Worm (Caenorhabditis elegans) whole organism, young adult: ENCODE results near the gene T25E12.6.

Experiments
- B0019.2 ChIP-seq: fragments of 200-800 bp; sonication (Bioruptor generic); conservative IDR thresholded peaks from 2 replicates; pipeline ENCODE4 v1.3.6; 2022; ENCODE audit warnings: missing genetic modification reagents, missing genetic modification characterization, missing compliant biosample characterization
- D2030.7 ChIP-seq: fragments of 200-800 bp; sonication (Bioruptor generic); IDR thresholded peaks from 2 replicates; pipeline ENCODE4 v1.3.6; 2022; ENCODE audit warnings: missing genetic modification reagents, missing genetic modification characterization, missing compliant biosample characterization
- F23B12.7 ChIP-seq: sonication (generic microtip); optimal IDR thresholded peaks from 2 replicates; lab custom pipeline; 2017; ENCODE audit warnings: missing genetic modification characterization, mild to moderate bottlenecking, missing compliant biosample characterization, antibody characterized with exemption, moderate library complexity; ENCODE audit not compliant: insufficient read depth
- F33H1.4 ChIP-seq: fragments of 200-800 bp; sonication (Bioruptor generic); IDR thresholded peaks from 2 replicates; pipeline ENCODE4 v1.3.6; 2022; ENCODE audit warnings: missing genetic modification reagents, missing genetic modification characterization, missing compliant biosample characterization
- F37B4.10 ChIP-seq: fragments of 200-800 bp; sonication (Bioruptor generic); IDR thresholded peaks from 2 replicates; pipeline ENCODE4 v1.3.6; 2022; ENCODE audit warnings: missing genetic modification characterization, missing compliant biosample characterization
- F49E8.2 ChIP-seq: sonication (generic microtip); optimal IDR thresholded peaks from 3 replicates; lab custom pipeline; 2017; ENCODE audit warnings: missing genetic modification characterization, mild to moderate bottlenecking, missing compliant biosample characterization, antibody characterized with exemption, moderate library complexity; ENCODE audit not compliant: insufficient read depth
- F57C9.4 ChIP-seq: sonication (generic microtip); optimal IDR thresholded peaks from 2 replicates; lab custom pipeline; 2017; ENCODE audit warnings: mild to moderate bottlenecking, missing genetic modification characterization, missing compliant biosample characterization
- K11D2.4 ChIP-seq: fragments of 200-800 bp; sonication (Bioruptor generic); IDR thresholded peaks from 2 replicates; pipeline ENCODE4 v1.3.6; 2022; ENCODE audit warnings: missing genetic modification reagents, missing genetic modification characterization, missing compliant biosample characterization
- Y79H2A.3 ChIP-seq: fragments of 200-800 bp; sonication (Bioruptor generic); conservative IDR thresholded peaks from 2 replicates; pipeline ENCODE4 v1.3.6; 2022; ENCODE audit warnings: missing genetic modification reagents, missing genetic modification characterization, missing compliant biosample characterization
- Y95B8A.8 ChIP-seq: fragments of 200-800 bp; sonication (Bioruptor generic); IDR thresholded peaks from 2 replicates; pipeline ENCODE4 v1.3.6; 2022; ENCODE audit warnings: missing genetic modification reagents, missing genetic modification characterization, missing compliant biosample characterization
- akir-1 ChIP-seq: fragments of 200-800 bp; sonication (Bioruptor generic); optimal IDR thresholded peaks from 2 replicates; lab custom pipeline; 2018; ENCODE audit warnings: mild to moderate bottlenecking, missing genetic modification characterization, moderate library complexity, missing compliant biosample characterization
- ama-1 ChIP-seq, 3 experiments: fragments of 150-350 bp in 1 of 3; sonication (generic microtip) in 2 of 3; optimal IDR thresholded peaks; 2 replicates each; lab custom pipeline; 2014 to 2018; ENCODE audit warnings: missing biosample characterization in 2 of 3, missing genetic modification characterization in 2 of 3, missing genetic modification reagents in 2 of 3
- aptf-2 ChIP-seq: fragments of 200-800 bp; sonication (Bioruptor generic); conservative IDR thresholded peaks from 2 replicates; pipeline ENCODE4 v1.3.6; 2022; ENCODE audit warnings: missing genetic modification reagents, missing genetic modification characterization, missing compliant biosample characterization
- aptf-3 ChIP-seq: fragments of 200-800 bp; sonication (Bioruptor generic); IDR thresholded peaks from 2 replicates; pipeline ENCODE4 v1.3.6; 2022; ENCODE audit warnings: missing genetic modification characterization, missing compliant biosample characterization
- attf-6 ChIP-seq: fragments of 200-800 bp; sonication (Bioruptor generic); IDR thresholded peaks from 2 replicates; pipeline ENCODE4 v1.3.6; 2022; ENCODE audit warnings: missing genetic modification reagents, missing genetic modification characterization, missing compliant biosample characterization
- ceh-100 ChIP-seq: fragments of 200-800 bp; sonication (Bioruptor generic); IDR thresholded peaks from 2 replicates; pipeline ENCODE4 v1.3.6; 2022; ENCODE audit warnings: missing genetic modification reagents, missing genetic modification characterization, missing compliant biosample characterization
- ceh-58 ChIP-seq: fragments of 200-800 bp; sonication (Bioruptor generic); IDR thresholded peaks from 2 replicates; pipeline ENCODE4 v1.3.6; 2022; ENCODE audit warnings: missing genetic modification characterization, missing compliant biosample characterization
- ceh-91 ChIP-seq: fragments of 200-800 bp; sonication (Bioruptor generic); IDR thresholded peaks from 2 replicates; pipeline ENCODE4 v1.3.6; 2022; ENCODE audit warnings: missing genetic modification reagents, missing genetic modification characterization, missing compliant biosample characterization
- dpl-1 ChIP-seq: fragments of 150-350 bp; optimal IDR thresholded peaks from 2 replicates; lab custom pipeline; 2014; ENCODE audit warnings: missing biosample characterization, missing genetic modification reagents, missing genetic modification characterization
- efl-1 ChIP-seq: fragments of 150-350 bp; optimal IDR thresholded peaks from 2 replicates; lab custom pipeline; 2014; ENCODE audit warnings: missing biosample characterization, missing genetic modification reagents, missing genetic modification characterization
- egl-18 ChIP-seq: fragments of 200-800 bp; sonication (Bioruptor generic); IDR thresholded peaks from 2 replicates; pipeline ENCODE4 v1.3.6; 2022; ENCODE audit warnings: missing genetic modification reagents, missing genetic modification characterization, missing compliant biosample characterization
- hlh-12 ChIP-seq: sonication (generic microtip); optimal IDR thresholded peaks from 2 replicates; lab custom pipeline; 2016; ENCODE audit warnings: missing genetic modification characterization, missing compliant biosample characterization
- hrde-1 ChIP-seq: sonication (generic microtip); optimal IDR thresholded peaks from 2 replicates; lab custom pipeline; 2016; ENCODE audit warnings: missing genetic modification characterization, mild to moderate bottlenecking, missing compliant biosample characterization, moderate library complexity, missing genotype, missing genetic modification reagents, borderline replicate concordance
- lin-26 ChIP-seq: fragments of 200-800 bp; sonication (Bioruptor generic); IDR thresholded peaks from 2 replicates; pipeline ENCODE4 v1.3.6; 2022; ENCODE audit warnings: missing genetic modification reagents, missing genetic modification characterization, missing compliant biosample characterization
- lin-35 ChIP-seq, 3 experiments: fragments of 150-350 bp in 2 of 3; sonication (generic microtip) in 1 of 3; optimal IDR thresholded peaks; 2 replicates each; lab custom pipeline; 2014 to 2018; ENCODE audit warnings: missing biosample characterization in 3 of 3, missing genetic modification characterization in 3 of 3, missing genetic modification reagents in 3 of 3
- lin-54 ChIP-seq: fragments of 200-800 bp; sonication (Bioruptor generic); optimal IDR thresholded peaks from 2 replicates; lab custom pipeline; 2018; ENCODE audit warnings: mild to moderate bottlenecking, missing genetic modification characterization, missing compliant biosample characterization
- lsl-1 ChIP-seq: fragments of 200-800 bp; sonication (Bioruptor generic); optimal IDR thresholded peaks from 2 replicates; lab custom pipeline; 2018; ENCODE audit warnings: mild to moderate bottlenecking, missing genetic modification characterization, moderate library complexity, missing compliant biosample characterization
- madf-10 ChIP-seq: sonication (generic microtip); optimal IDR thresholded peaks from 2 replicates; lab custom pipeline; 2016; ENCODE audit warnings: mild to moderate bottlenecking, missing genetic modification characterization, missing compliant biosample characterization
- madf-6 ChIP-seq: fragments of 200-800 bp; sonication (Bioruptor generic); IDR thresholded peaks from 2 replicates; pipeline ENCODE4 v1.3.6; 2022; ENCODE audit warnings: missing genetic modification reagents, missing genetic modification characterization, missing compliant biosample characterization
- madf-8 ChIP-seq: fragments of 200-800 bp; sonication (Bioruptor generic); conservative IDR thresholded peaks from 2 replicates; pipeline ENCODE4 v1.3.6; 2022; ENCODE audit warnings: missing genetic modification reagents, missing genetic modification characterization, missing compliant biosample characterization
- nfya-1 ChIP-seq: sonication (generic microtip); optimal IDR thresholded peaks from 2 replicates; lab custom pipeline; 2017; ENCODE audit warnings: antibody characterized with exemption, missing compliant biosample characterization, missing genetic modification characterization, borderline replicate concordance; ENCODE audit not compliant: insufficient read depth
- nfya-2 ChIP-seq: fragments of 200-800 bp; sonication (Bioruptor generic); IDR thresholded peaks from 2 replicates; pipeline ENCODE4 v1.3.6; 2022; ENCODE audit warnings: missing genetic modification reagents, missing genetic modification characterization, missing compliant biosample characterization
- nhr-90 ChIP-seq: sonication (generic microtip); optimal IDR thresholded peaks from 2 replicates; lab custom pipeline; 2016; ENCODE audit warnings: missing genotype, mild to moderate bottlenecking, missing genetic modification characterization, missing compliant biosample characterization
- rcor-1 ChIP-seq: fragments of 200-800 bp; sonication (Bioruptor generic); IDR thresholded peaks from 2 replicates; pipeline ENCODE4 v1.3.6; 2022; ENCODE audit warnings: missing genetic modification reagents, missing genetic modification characterization, missing compliant biosample characterization
- repo-1 ChIP-seq: sonication (generic microtip); optimal IDR thresholded peaks from 2 replicates; lab custom pipeline; 2017; ENCODE audit warnings: mild to moderate bottlenecking, missing genetic modification characterization, missing compliant biosample characterization
- sdz-38 ChIP-seq: sonication (generic microtip); optimal IDR thresholded peaks from 2 replicates; lab custom pipeline; 2016; ENCODE audit warnings: missing genotype, missing genetic modification characterization, missing compliant biosample characterization
- snpc-1.1 ChIP-seq: sonication (generic microtip); optimal IDR thresholded peaks from 2 replicates; lab custom pipeline; 2017; ENCODE audit warnings: missing genetic modification characterization, mild to moderate bottlenecking, missing compliant biosample characterization, antibody characterized with exemption, moderate library complexity, missing genotype, missing genetic modification reagents; ENCODE audit not compliant: insufficient read depth
- snpc-4 ChIP-seq, 5 experiments: fragments of 150-350 bp in 1 of 5; sonication (generic microtip) in 4 of 5; optimal IDR thresholded peaks; 2 replicates each; lab custom pipeline; 2014 to 2018; ENCODE audit warnings: missing genetic modification characterization in 5 of 5, missing biosample characterization in 3 of 5, antibody characterized with exemption in 2 of 5, mild to moderate bottlenecking in 2 of 5, missing compliant biosample characterization in 2 of 5, missing genotype in 2 of 5, moderate library complexity in 2 of 5, missing genetic modification reagents in 1 of 5
- tbp1 ChIP-seq: fragments of 200-800 bp; sonication (Bioruptor generic); optimal IDR thresholded peaks from 2 replicates; lab custom pipeline; 2018; ENCODE audit warnings: mild to moderate bottlenecking, missing genetic modification characterization, missing compliant biosample characterization
- zfh-2 ChIP-seq: fragments of 200-800 bp; sonication (Bioruptor generic); conservative IDR thresholded peaks from 2 replicates; pipeline ENCODE4 v1.3.6; 2022; ENCODE audit warnings: missing genetic modification reagents, missing genetic modification characterization, missing compliant biosample characterization
- zim-3 ChIP-seq: sonication (generic microtip); optimal IDR thresholded peaks from 2 replicates; lab custom pipeline; 2017; ENCODE audit warnings: mild to moderate bottlenecking, missing genetic modification characterization, moderate library complexity, missing compliant biosample characterization
- ztf-18 ChIP-seq: sonication (generic microtip); optimal IDR thresholded peaks from 2 replicates; lab custom pipeline; 2016; ENCODE audit warnings: missing genotype, mild to moderate bottlenecking, missing genetic modification characterization, missing compliant biosample characterization
- ztf-25 ChIP-seq: fragments of 200-800 bp; sonication (Bioruptor generic); IDR thresholded peaks from 2 replicates; pipeline ENCODE4 v1.3.6; 2022; ENCODE audit warnings: missing genetic modification reagents, missing genetic modification characterization, missing compliant biosample characterization
- ztf-6 ChIP-seq: fragments of 200-800 bp; sonication (Bioruptor generic); IDR thresholded peaks from 2 replicates; pipeline ENCODE4 v1.3.6; 2022; ENCODE audit warnings: missing genetic modification reagents, missing genetic modification characterization, missing compliant biosample characterization

Gene T25E12.6

DNA sequence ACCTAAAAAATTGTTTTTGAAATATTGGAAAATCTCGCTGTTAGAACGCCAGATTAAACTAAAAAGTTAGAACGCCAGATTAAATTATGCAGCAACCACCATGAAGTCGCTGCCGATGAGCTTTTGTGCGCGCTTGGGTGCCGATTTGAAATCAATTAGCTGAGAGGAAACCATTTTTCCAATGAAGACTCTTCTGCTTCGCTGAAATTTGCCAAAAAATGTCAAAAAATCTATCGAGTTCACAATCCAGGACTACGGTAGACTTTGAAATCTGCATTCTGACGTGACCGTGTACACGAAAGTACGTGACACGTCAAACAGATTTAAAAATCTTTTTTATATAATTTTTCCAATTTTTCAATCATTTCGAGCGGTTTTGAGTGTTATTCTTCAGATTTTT is 46.7 kb downstream of the T25E12.6 start, which contains the start of gene immt-2:
TSS of gene immt-2 (plus strand) at position 301 of the 400 bp plus-strand sequence.
- TF ChIP-seq snpc-4 (GFP tag; optimal IDR thresholded peaks at IDR 0.05; lab: Kevin White, UChicago) = no peak
- peak in 1 of 4 experiments; percentile 28 for TF ChIP-seq snpc-4 (tag; optimal IDR thresholded peaks at IDR 0.05; lab: Kevin White, UChicago)
- no peak for TF ChIP-seq madf-8 (GFP tag; lab: Robert Waterston, UW)
- no peak for TF ChIP-seq egl-18 (GFP tag; lab: Robert Waterston, UW)
- no peak for TF ChIP-seq sdz-38 (tag; lab: Kevin White, UChicago)
- no peak for TF ChIP-seq ceh-100 (GFP tag; lab: Robert Waterston, UW)
- TF ChIP-seq Y79H2A.3 (GFP tag; lab: Robert Waterston, UW) = no peak
- no peak for TF ChIP-seq aptf-3
- peak; percentile 17 for TF ChIP-seq ztf-18 (tag; lab: Kevin White, UChicago)
- peak; percentile 85 for TF ChIP-seq lsl-1 (GFP tag; lab: Kevin White, UChicago)

DNA sequence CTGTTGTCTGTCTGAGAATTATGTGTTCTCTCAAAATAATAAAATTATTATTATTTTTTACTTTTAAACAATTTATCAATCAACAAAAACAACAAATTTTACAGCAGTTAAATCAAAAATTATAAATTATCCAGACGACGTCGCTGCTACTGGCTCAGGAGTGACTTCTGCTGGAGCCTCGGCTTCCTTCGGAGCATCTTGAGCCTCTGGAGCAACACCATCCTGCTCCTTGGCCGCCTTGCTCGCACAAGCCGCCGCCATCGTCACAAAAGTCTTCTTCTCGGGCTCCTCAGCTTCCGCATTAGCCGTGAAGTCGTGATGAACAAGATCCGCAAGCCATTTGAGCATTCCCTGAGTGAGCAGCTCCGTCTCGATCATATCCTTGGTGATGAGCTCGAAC is 50.5 kb downstream of the T25E12.6 start:
- TF ChIP-seq Y95B8A.8 (no peak), F37B4.10 (GFP tag; lab: Robert Waterston, UW) (no peak), ceh-100 (GFP tag; lab: Robert Waterston, UW) (no peak), nfya-1 (tag; lab: Kevin White, UChicago) (no peak), hrde-1 (tag; lab: Kevin White, UChicago) (no peak), zim-3 (tag; lab: Kevin White, UChicago) (no peak), ztf-25 (GFP tag; lab: Robert Waterston, UW) (no peak), ceh-58 (0 out of 2 replicates have a peak, but pooled peaks have one; percentile 48), snpc-1.1 (no peak), F57C9.4 (tag; lab: Kevin White, UChicago) (no peak), hlh-12 (tag; lab: Kevin White, UChicago) (no peak), lin-35 (GFP tag; optimal IDR thresholded peaks at IDR 0.05; lab: Kevin White, UChicago) (no peak), dpl-1 (GFP tag; lab: Kevin White, UChicago) (no peak), F23B12.7 (no peak), rcor-1 (GFP tag; lab: Robert Waterston, UW) (no peak), nfya-2 (GFP tag; lab: Robert Waterston, UW) (no peak), K11D2.4 (GFP tag; lab: Robert Waterston, UW) (no peak), zfh-2 (GFP tag; lab: Robert Waterston, UW) (peak; percentile 67), madf-10 (tag; lab: Kevin White, UChicago) (no peak), ama-1 (optimal IDR thresholded peaks at IDR 0.05; lab: Kevin White, UChicago) (no peak), ama-1 (GFP tag; optimal IDR thresholded peaks at IDR 0.05; lab: Kevin White, UChicago) (peak in 1 of 2 experiments; percentile 39), F49E8.2 (tag; lab: Kevin White, UChicago) (no peak)

DNA sequence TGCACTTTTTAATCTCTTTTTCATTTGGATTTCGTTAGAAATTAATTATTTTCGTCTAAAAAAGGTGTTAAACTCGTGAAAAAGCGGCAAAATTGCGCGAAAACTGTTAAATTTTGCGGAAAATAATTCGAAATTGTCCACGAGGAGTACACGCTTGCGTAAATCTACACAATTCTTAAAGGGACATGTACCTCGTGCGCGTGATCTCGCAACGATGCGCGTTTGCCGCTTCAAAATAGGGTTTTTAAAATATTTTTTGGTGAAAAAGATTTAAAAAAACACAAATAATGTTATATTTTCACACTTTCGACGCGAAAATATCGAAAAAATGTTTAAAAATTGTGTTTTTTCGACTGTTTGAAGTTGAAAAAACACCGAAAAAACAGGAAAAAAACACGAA is 51.1 kb downstream of the T25E12.6 start:
- TF ChIP-seq nhr-90 = no peak
- 0 out of 2 replicates have a peak, but pooled peaks have one; percentile 28 for TF ChIP-seq madf-8 (GFP tag; lab: Robert Waterston, UW)
- TF ChIP-seq dpl-1 (GFP tag; lab: Kevin White, UChicago) = peak; percentile 35
- TF ChIP-seq F33H1.4 (GFP tag; lab: Robert Waterston, UW) = peak; percentile 69
- TF ChIP-seq lin-26 (GFP tag; lab: Robert Waterston, UW) = no peak
- TF ChIP-seq aptf-2 (GFP tag; lab: Robert Waterston, UW) = no peak
- TF ChIP-seq ztf-6 (GFP tag; lab: Robert Waterston, UW) = no peak
- peak; percentile 48 for TF ChIP-seq ztf-18 (tag; lab: Kevin White, UChicago)
- peak; percentile 17 for TF ChIP-seq tbp1 (GFP tag; lab: Kevin White, UChicago)
- no peak for TF ChIP-seq repo-1 (tag; lab: Kevin White, UChicago)
- TF ChIP-seq madf-6 (GFP tag; lab: Robert Waterston, UW) = peak; percentile 48; the same call in 1 of the 2 replicates
- TF ChIP-seq K11D2.4 (GFP tag; lab: Robert Waterston, UW) = no peak
- TF ChIP-seq attf-6 (GFP tag; lab: Robert Waterston, UW) = peak; percentile 43; the same call in 1 of the 2 replicates
- peak; percentile 55 for TF ChIP-seq lsl-1 (GFP tag; lab: Kevin White, UChicago)
- TF ChIP-seq ceh-91 (GFP tag; lab: Robert Waterston, UW) = peak; percentile 49; the same call in 1 of the 2 replicates
- peak; percentile 32 for TF ChIP-seq lin-54 (GFP tag; lab: Kevin White, UChicago)
- peak; percentile 82 for TF ChIP-seq B0019.2 (GFP tag; lab: Robert Waterston, UW)
- peak; percentile 59 for TF ChIP-seq efl-1 (GFP tag; lab: Kevin White, UChicago)
- TF ChIP-seq akir-1 (GFP tag; lab: Kevin White, UChicago) = no peak
- TF ChIP-seq D2030.7 = peak; percentile 10; the same call in 1 of the 2 replicates
